Fruit fly (Drosophila melanogaster) whole organism, pupa: ENCODE data around the gene Hipk.

Experiments used
- CG10348 ChIP-seq: fragments of 200-800 bp; sonication (Bioruptor generic); IDR thresholded peaks from 2 replicates; pipeline ENCODE4 v1.3.6; 2022; ENCODE audit warnings: missing biosample characterization, missing genetic modification characterization
- CG12605 ChIP-seq: fragments of 200-800 bp; sonication (Bioruptor generic); IDR thresholded peaks from 2 replicates; pipeline ENCODE4 v1.3.6; 2022; ENCODE audit warnings: missing biosample characterization, missing genetic modification characterization
- CG13204 ChIP-seq: fragments of 200-800 bp; sonication (Bioruptor generic); optimal IDR thresholded peaks from 2 replicates; lab custom pipeline; 2018; ENCODE audit warnings: missing biosample characterization, mild to moderate bottlenecking, missing genetic modification characterization, moderate library complexity
- CG14655 ChIP-seq: fragments of 200-800 bp; sonication (Bioruptor generic); optimal IDR thresholded peaks from 3 replicates; lab custom pipeline; 2017; ENCODE audit warnings: mild to moderate bottlenecking, missing biosample characterization, missing genetic modification reagents, missing genetic modification characterization
- CG15710 ChIP-seq: fragments of 200-800 bp; sonication (Bioruptor generic); optimal IDR thresholded peaks from 2 replicates; lab custom pipeline; 2018; ENCODE audit warnings: missing biosample characterization, mild to moderate bottlenecking, missing genetic modification characterization, moderate library complexity
- CG17806 ChIP-seq: fragments of 200-800 bp; sonication (Bioruptor generic); optimal IDR thresholded peaks from 2 replicates; lab custom pipeline; 2018; ENCODE audit warnings: missing biosample characterization, mild to moderate bottlenecking, missing genetic modification characterization, moderate library complexity
- CG32121 ChIP-seq: fragments of 200-800 bp; sonication (Bioruptor generic); IDR thresholded peaks from 2 replicates; pipeline ENCODE4 v1.3.6; 2022; ENCODE audit warnings: missing biosample characterization, missing genetic modification characterization
- CG34367 ChIP-seq: fragments of 200-800 bp; sonication (Bioruptor generic); optimal IDR thresholded peaks from 2 replicates; lab custom pipeline; 2018; ENCODE audit warnings: missing biosample characterization, mild to moderate bottlenecking, missing genetic modification characterization
- CG4496 ChIP-seq: fragments of 200-800 bp; sonication (Bioruptor generic); IDR thresholded peaks from 3 replicates; pipeline ENCODE4 v1.3.6; 2022; ENCODE audit warnings: missing biosample characterization, missing genetic modification characterization
- CG8159 ChIP-seq: fragments of 200-800 bp; sonication (Bioruptor generic); optimal IDR thresholded peaks from 3 replicates; lab custom pipeline; 2018; ENCODE audit warnings: missing biosample characterization, mild to moderate bottlenecking, missing genetic modification characterization, moderate library complexity
- CG8301 ChIP-seq: fragments of 200-800 bp; sonication (Bioruptor generic); optimal IDR thresholded peaks from 2 replicates; lab custom pipeline; 2018; ENCODE audit warnings: missing biosample characterization, mild to moderate bottlenecking, missing genetic modification characterization
- CG9948 ChIP-seq: fragments of 200-800 bp; sonication (Bioruptor generic); optimal IDR thresholded peaks from 2 replicates; lab custom pipeline; 2018; ENCODE audit warnings: missing biosample characterization, mild to moderate bottlenecking, missing genetic modification characterization, moderate library complexity
- D1 ChIP-seq: fragments of 200-800 bp; sonication (Bioruptor generic); optimal IDR thresholded peaks from 2 replicates; lab custom pipeline; 2018; ENCODE audit warnings: missing biosample characterization, mild to moderate bottlenecking, missing genetic modification characterization, moderate library complexity
- EcR ChIP-seq: fragments of 200-800 bp; sonication (Bioruptor generic); optimal IDR thresholded peaks from 3 replicates; lab custom pipeline; 2019; ENCODE audit warnings: missing biosample characterization, missing genetic modification characterization, mild to moderate bottlenecking, moderate library complexity, missing genetic modification reagents
- Ets98B ChIP-seq: fragments of 200-800 bp; sonication (Bioruptor generic); IDR thresholded peaks from 2 replicates; pipeline ENCODE4 v1.3.6; 2022; ENCODE audit warnings: missing biosample characterization, missing genetic modification characterization
- Pif1A ChIP-seq: fragments of 200-800 bp; sonication (Bioruptor generic); optimal IDR thresholded peaks from 3 replicates; lab custom pipeline; 2016; ENCODE audit warnings: missing biosample characterization, missing genetic modification characterization
- Pif1B ChIP-seq: fragments of 200-800 bp; sonication (Bioruptor generic); optimal IDR thresholded peaks from 3 replicates; lab custom pipeline; 2016; ENCODE audit warnings: missing biosample characterization, missing genetic modification characterization
- Snoo ChIP-seq: fragments of 200-800 bp; sonication (Bioruptor generic); optimal IDR thresholded peaks from 3 replicates; lab custom pipeline; 2017; ENCODE audit warnings: missing biosample characterization, mild to moderate bottlenecking, missing genetic modification characterization, inconsistent platforms
- fd96Ca ChIP-seq: fragments of 200-800 bp; sonication (Bioruptor generic); IDR thresholded peaks from 3 replicates; pipeline ENCODE4 v1.3.6; 2022; ENCODE audit warnings: missing biosample characterization, missing genetic modification characterization
- gl ChIP-seq: fragments of 200-800 bp; sonication (Bioruptor generic); optimal IDR thresholded peaks from 2 replicates; lab custom pipeline; 2018; ENCODE audit warnings: missing biosample characterization, mild to moderate bottlenecking, missing genetic modification characterization
- rn ChIP-seq: fragments of 200-800 bp; sonication (Bioruptor generic); IDR thresholded peaks from 2 replicates; pipeline ENCODE4 v1.3.6; 2022; ENCODE audit warnings: missing biosample characterization, missing genetic modification characterization

The Hipk gene

dm6 chr3L:622357-622834 is 79.5 kb downstream of the Hipk start:
- TF ChIP-seq CG8301 (peak; percentile 73), Pif1B (GFP tag; lab: Kevin White, UChicago) (peak; percentile 63), CG17806 (tag; lab: Kevin White, UChicago) (peak; percentile 90), fd96Ca (GFP tag; lab: Robert Waterston, UW) (no peak), CG15710 (tag; lab: Kevin White, UChicago) (peak; percentile 87), EcR (no peak), CG14655 (GFP tag; lab: Kevin White, UChicago) (peak; percentile 88), CG12605 (no peak), rn (GFP tag; lab: Robert Waterston, UW) (no peak), CG4496 (peak; percentile 42; the same call in 1 of the 3 replicates), CG32121 (GFP tag; lab: Robert Waterston, UW) (no peak), Pif1A (GFP tag; lab: Kevin White, UChicago) (peak; percentile 67), CG9948 (tag; lab: Kevin White, UChicago) (peak; percentile 94), CG13204 (GFP tag; lab: Kevin White, UChicago) (peak; percentile 25), CG34367 (peak; percentile 84), gl (tag; lab: Kevin White, UChicago) (peak; percentile 64), CG8159 (peak; percentile 93), D1 (tag; lab: Kevin White, UChicago) (peak; percentile 83), Ets98B (GFP tag; lab: Robert Waterston, UW) (no peak), Snoo (tag; lab: Kevin White, UChicago) (peak; percentile 55), CG10348 (GFP tag; lab: Robert Waterston, UW) (no peak)
- TF ChIP-seq, all 21 proteins: peak for 14

- TF ChIP-seq CG9948 (tag; lab: Kevin White, UChicago), result peak; percentile 60
- TF ChIP-seq CG15710 (tag; lab: Kevin White, UChicago), result peak; percentile 43
- peak; percentile 59 for TF ChIP-seq CG17806 (tag; lab: Kevin White, UChicago)
- no peak for TF ChIP-seq CG13204 (GFP tag; lab: Kevin White, UChicago)
- TF ChIP-seq CG4496, result peak; percentile 80; the same call in 2 of the 3 replicates
- peak; percentile 62; the same call in 1 of the 3 replicates for TF ChIP-seq fd96Ca (GFP tag; lab: Robert Waterston, UW)
- peak; percentile 60 for TF ChIP-seq Ets98B (GFP tag; lab: Robert Waterston, UW)
- peak; percentile 50 for TF ChIP-seq CG8301
- TF ChIP-seq CG10348 (GFP tag; lab: Robert Waterston, UW), result no peak
- TF ChIP-seq Pif1A (GFP tag; lab: Kevin White, UChicago), result peak; percentile 61
- TF ChIP-seq CG14655 (GFP tag; lab: Kevin White, UChicago), result peak; percentile 63
- 0 out of 2 replicates have a peak, but pooled peaks have one; percentile 25 for TF ChIP-seq rn (GFP tag; lab: Robert Waterston, UW)
- TF ChIP-seq CG34367, result peak; percentile 28
- peak; percentile 15 for TF ChIP-seq Pif1B (GFP tag; lab: Kevin White, UChicago)
- no peak for TF ChIP-seq D1 (tag; lab: Kevin White, UChicago)
- TF ChIP-seq CG8159, result peak; percentile 48
- TF ChIP-seq CG32121 (GFP tag; lab: Robert Waterston, UW), result peak; percentile 71
- no peak for TF ChIP-seq EcR
- TF ChIP-seq, all 21 proteins: peak for 14
Observed at dm6 chr3L:623556-623955, 80.7 kb downstream of the Hipk start.

dm6 chr3L:624203-624914 is 81.5 kb downstream of the Hipk start:
- TF ChIP-seq fd96Ca (GFP tag; lab: Robert Waterston, UW), result 0 out of 3 replicates have a peak, but pooled peaks have one; percentile 21
- TF ChIP-seq Pif1A (GFP tag; lab: Kevin White, UChicago), result no peak

- TF ChIP-seq CG12605, result 0 out of 2 replicates have a peak, but pooled peaks have one; percentile 46
- TF ChIP-seq Ets98B (GFP tag; lab: Robert Waterston, UW), result peak; percentile 59
- no peak for TF ChIP-seq CG9948 (tag; lab: Kevin White, UChicago)
- TF ChIP-seq CG32121 (GFP tag; lab: Robert Waterston, UW), result peak; percentile 59
- 0 out of 3 replicates have a peak, but pooled peaks have one; percentile 9 for TF ChIP-seq fd96Ca (GFP tag; lab: Robert Waterston, UW)
- no peak for TF ChIP-seq Snoo (tag; lab: Kevin White, UChicago)
- TF ChIP-seq, all 21 proteins: peak for 4
Observed at dm6 chr3L:625899-626298, 83.0 kb downstream of the Hipk start.

dm6 chr3L:626498-627369 is 83.9 kb downstream of the Hipk start:
- TF ChIP-seq CG15710 (tag; lab: Kevin White, UChicago) (peak; percentile 80), rn (GFP tag; lab: Robert Waterston, UW) (peak; percentile 90), CG4496 (peak; percentile 95), CG12605 (peak; percentile 93), Pif1A (GFP tag; lab: Kevin White, UChicago) (peak; percentile 84), fd96Ca (GFP tag; lab: Robert Waterston, UW) (peak; percentile 84), CG14655 (GFP tag; lab: Kevin White, UChicago) (peak; percentile 83), CG8159 (peak; percentile 77), CG8301 (peak; percentile 76), CG17806 (tag; lab: Kevin White, UChicago) (peak; percentile 75), Snoo (tag; lab: Kevin White, UChicago) (peak; percentile 66), CG13204 (GFP tag; lab: Kevin White, UChicago) (peak; percentile 82), EcR (peak; percentile 62), CG10348 (GFP tag; lab: Robert Waterston, UW) (0 out of 2 replicates have a peak, but pooled peaks have one; percentile 16), CG34367 (peak; percentile 80), gl (tag; lab: Kevin White, UChicago) (peak; percentile 93), Pif1B (GFP tag; lab: Kevin White, UChicago) (peak; percentile 84), CG9948 (tag; lab: Kevin White, UChicago) (peak; percentile 48), D1 (tag; lab: Kevin White, UChicago) (no peak), Ets98B (GFP tag; lab: Robert Waterston, UW) (peak; percentile 87), CG32121 (GFP tag; lab: Robert Waterston, UW) (peak; percentile 87)
